Fruit fly (Drosophila melanogaster) whole organism, wandering third instar larva: ENCODE results near the gene CG13040.

ENCODE experiments used
- CG32264 ChIP-seq: fragments of 200-800 bp; sonication (Bioruptor generic); optimal IDR thresholded peaks from 2 replicates; lab custom pipeline; 2016; ENCODE audit warnings: missing biosample characterization, missing genetic modification characterization
- CG9705 ChIP-seq: fragments of 200-800 bp; sonication (Bioruptor generic); optimal IDR thresholded peaks from 2 replicates; lab custom pipeline; 2018; ENCODE audit warnings: missing biosample characterization, mild to moderate bottlenecking, missing genetic modification characterization
- Dfd ChIP-seq: fragments of >200 bp; optimal IDR thresholded peaks from 2 replicates; lab custom pipeline; 2017; ENCODE audit warnings: missing biosample characterization, missing genetic modification characterization
- GATAd ChIP-seq: sonication (Bioruptor generic); optimal IDR thresholded peaks from 2 replicates; lab custom pipeline; 2016; ENCODE audit warnings: missing biosample characterization, missing genetic modification characterization
- HLH106 ChIP-seq: fragments of 200-800 bp; optimal IDR thresholded peaks from 3 replicates; lab custom pipeline; 2019; ENCODE audit warnings: missing biosample characterization, mild to moderate bottlenecking, missing genetic modification characterization, moderate library complexity
- Hnf4 ChIP-seq: fragments of 200-800 bp; sonication (Bioruptor generic); optimal IDR thresholded peaks from 2 replicates; lab custom pipeline; 2016; ENCODE audit warnings: missing biosample characterization, mild to moderate bottlenecking, missing genetic modification characterization
- Hr78 ChIP-seq: fragments of >200 bp; optimal IDR thresholded peaks from 2 replicates; lab custom pipeline; 2017; ENCODE audit warnings: missing biosample characterization, missing genetic modification characterization
- Hr83 ChIP-seq: fragments of 200-300 bp; sonication (Bioruptor generic); optimal IDR thresholded peaks from 2 replicates; lab custom pipeline; 2016; ENCODE audit warnings: missing biosample characterization, mild to moderate bottlenecking, missing genetic modification characterization, moderate library complexity; ENCODE audit not compliant: poor library complexity, severe bottlenecking
- Jra ChIP-seq: sonication (Bioruptor generic); optimal IDR thresholded peaks from 2 replicates; lab custom pipeline; 2016; ENCODE audit warnings: missing biosample characterization, missing genetic modification characterization
- Mio ChIP-seq: sonication (Bioruptor generic); optimal IDR thresholded peaks from 2 replicates; lab custom pipeline; 2016; ENCODE audit warnings: missing biosample characterization, missing genetic modification characterization
- Myc ChIP-seq: fragments of >200 bp; optimal IDR thresholded peaks from 2 replicates; lab custom pipeline; 2017
- N ChIP-seq: fragments of >200 bp; optimal IDR thresholded peaks from 2 replicates; lab custom pipeline; 2018; ENCODE audit warnings: missing biosample characterization, missing external identifiers, missing genetic modification characterization
- OdsH ChIP-seq: fragments of 200-800 bp; sonication (Bioruptor generic); optimal IDR thresholded peaks from 2 replicates; lab custom pipeline; 2016; ENCODE audit warnings: missing biosample characterization, mild to moderate bottlenecking, missing genetic modification characterization
- Rel ChIP-seq, 2 experiments: fragments of 200-800 bp; sonication (Bioruptor generic) in 1 of 2; optimal IDR thresholded peaks; 2 replicates in 1 of 2; 3 replicates in 1 of 2; lab custom pipeline; 2016 to 2019; ENCODE audit warnings: mild to moderate bottlenecking in 2 of 2, missing biosample characterization in 2 of 2, missing genetic modification characterization in 2 of 2, moderate library complexity in 1 of 2
- Sp1 ChIP-seq: fragments of 200-800 bp; sonication (Bioruptor generic); optimal IDR thresholded peaks from 3 replicates; lab custom pipeline; 2019; ENCODE audit warnings: missing biosample characterization, mild to moderate bottlenecking, missing genetic modification characterization, moderate library complexity
- br ChIP-seq: fragments of 200-800 bp; sonication (Bioruptor generic); optimal IDR thresholded peaks from 2 replicates; lab custom pipeline; 2016; ENCODE audit warnings: missing biosample characterization, missing genetic modification characterization
- brk ChIP-seq: fragments of 200-800 bp; sonication (Bioruptor generic); optimal IDR thresholded peaks from 2 replicates; lab custom pipeline; 2016; ENCODE audit warnings: missing biosample characterization, mild to moderate bottlenecking, missing genetic modification characterization
- dl ChIP-seq, 2 experiments: fragments of 175-275, 200-275 bp in 1 of 2; fragments of 200-275 bp in 1 of 2; sonication (Bioruptor generic); optimal IDR thresholded peaks; lab custom pipeline; 2018; ENCODE audit warnings: mild to moderate bottlenecking in 2 of 2, missing biosample characterization in 2 of 2, missing genetic modification characterization in 2 of 2, moderate library complexity in 2 of 2; ENCODE audit not compliant: partially characterized antibody in 2 of 2, insufficient read depth in 1 of 2
- dmrt93B ChIP-seq: fragments of 200-800 bp; sonication (Bioruptor generic); optimal IDR thresholded peaks from 2 replicates; lab custom pipeline; 2018; ENCODE audit warnings: missing biosample characterization, mild to moderate bottlenecking, missing genetic modification characterization
- ey ChIP-seq: fragments of 200-800 bp; sonication (Bioruptor generic); optimal IDR thresholded peaks from 2 replicates; lab custom pipeline; 2016; ENCODE audit warnings: missing biosample characterization, missing genetic modification characterization
- foxo ChIP-seq, 2 experiments: fragments of 200-800 bp; sonication (Bioruptor generic); optimal IDR thresholded peaks; 2 replicates in 1 of 2; 3 replicates in 1 of 2; lab custom pipeline; 2016 to 2017; ENCODE audit warnings: missing biosample characterization in 2 of 2, missing genetic modification characterization in 2 of 2
- fru ChIP-seq: fragments of 200-800 bp; sonication (Bioruptor generic); optimal IDR thresholded peaks from 3 replicates; lab custom pipeline; 2016; ENCODE audit warnings: missing biosample characterization, mild to moderate bottlenecking, missing genetic modification characterization
- h ChIP-seq: fragments of 200-800 bp; sonication (Bioruptor generic); optimal IDR thresholded peaks from 3 replicates; lab custom pipeline; 2016; ENCODE audit warnings: missing biosample characterization, mild to moderate bottlenecking, missing genetic modification characterization
- jim ChIP-seq: fragments of 175-275, 200-325 bp; sonication (Bioruptor generic); optimal IDR thresholded peaks from 2 replicates; lab custom pipeline; 2016; ENCODE audit warnings: missing biosample characterization, mild to moderate bottlenecking, missing genetic modification characterization
- lola ChIP-seq: fragments of >200 bp; optimal IDR thresholded peaks from 2 replicates; lab custom pipeline; 2017; ENCODE audit warnings: missing biosample characterization, missing genetic modification characterization
- pan ChIP-seq: fragments of >200 bp; optimal IDR thresholded peaks from 2 replicates; lab custom pipeline; 2017
- psq ChIP-seq: fragments of 200-800 bp; sonication (Bioruptor generic); optimal IDR thresholded peaks from 3 replicates; lab custom pipeline; 2017; ENCODE audit warnings: missing biosample characterization, mild to moderate bottlenecking, missing genetic modification characterization, moderate library complexity
- rgr ChIP-seq: fragments of 200-800 bp; sonication (Bioruptor generic); optimal IDR thresholded peaks from 3 replicates; lab custom pipeline; 2016; ENCODE audit warnings: missing biosample characterization, mild to moderate bottlenecking, missing genetic modification characterization
- sage ChIP-seq: fragments of 200-800 bp; sonication (Bioruptor generic); optimal IDR thresholded peaks from 2 replicates; lab custom pipeline; 2016; ENCODE audit warnings: missing biosample characterization, mild to moderate bottlenecking, missing genetic modification characterization
- sv ChIP-seq: fragments of 200-800 bp; sonication (Bioruptor generic); optimal IDR thresholded peaks from 3 replicates; lab custom pipeline; 2016; ENCODE audit warnings: missing biosample characterization, missing genetic modification characterization
- tai ChIP-seq: sonication (Bioruptor generic); optimal IDR thresholded peaks from 2 replicates; lab custom pipeline; 2016; ENCODE audit warnings: missing biosample characterization, missing genetic modification characterization
- usp ChIP-seq: fragments of >200 bp; optimal IDR thresholded peaks from 2 replicates; lab custom pipeline; 2017; ENCODE audit warnings: missing biosample characterization, missing genetic modification characterization
- woc ChIP-seq: sonication (Bioruptor generic); optimal IDR thresholded peaks from 2 replicates; lab custom pipeline; 2016; ENCODE audit warnings: missing biosample characterization, mild to moderate bottlenecking, missing genetic modification characterization

CG13040 gene

dm6 chr3L:16364182-16364581, 37.6 kb upstream of the CG13040 start:
- TF ChIP-seq Mio (no peak), Sp1 (GFP tag; lab: Kevin White, UChicago) (peak; percentile 78), ey (GFP tag; lab: Kevin White, UChicago) (peak; percentile 69), HLH106 (tag; lab: Kevin White, UChicago) (peak; percentile 82), sv (GFP tag; lab: Kevin White, UChicago) (no peak), OdsH (GFP tag; lab: Kevin White, UChicago) (peak; percentile 81), foxo (GFP tag; optimal IDR thresholded peaks at IDR 0.05; lab: Kevin White, UChicago) (peak in 1 of 2 experiments; percentile 78), N (GFP tag; lab: Kevin White, UChicago) (no peak), brk (peak; percentile 27), h (GFP tag; lab: Kevin White, UChicago) (peak; percentile 83), Hnf4 (peak; percentile 65), fru (peak; percentile 81), Rel (GFP tag; optimal IDR thresholded peaks at IDR 0.05; lab: Kevin White, UChicago) (no peak), Rel (tag; optimal IDR thresholded peaks at IDR 0.05; lab: Kevin White, UChicago) (no peak), dmrt93B (GFP tag; lab: Kevin White, UChicago) (peak; percentile 56), jim (GFP tag; lab: Kevin White, UChicago) (no peak), Dfd (GFP tag; lab: Kevin White, UChicago) (no peak), CG32264 (peak; percentile 25), lola (no peak), rgr (peak; percentile 70), psq (GFP tag; lab: Kevin White, UChicago) (peak; percentile 66), br (GFP tag; lab: Kevin White, UChicago) (peak; percentile 73), CG9705 (GFP tag; lab: Kevin White, UChicago) (peak; percentile 39), woc (GFP tag; lab: Kevin White, UChicago) (peak; percentile 67), GATAd (no peak)

dm6 chr3L:16362119-16362653, 35.6 kb upstream of the CG13040 start, which contains the start of gene Cpr72Ea:
Gene Cpr72Ea, plus strand, starts transcription at chr3L:16362603.
- TF ChIP-seq rgr (no peak), Myc (lab: Kevin White, UChicago) (no peak), Sp1 (GFP tag; lab: Kevin White, UChicago) (no peak), dl (GFP tag; optimal IDR thresholded peaks at IDR 0.05; lab: Kevin White, UChicago; ENCODE audit: insufficient read depth in 1 of 2, partially characterized antibody in 2 of 2) (no peak), ey (GFP tag; lab: Kevin White, UChicago) (no peak), brk (no peak), psq (GFP tag; lab: Kevin White, UChicago) (no peak), Jra (no peak), Hr83 (GFP tag; lab: Kevin White, UChicago) (no peak), HLH106 (tag; lab: Kevin White, UChicago) (no peak), tai (GFP tag; lab: Kevin White, UChicago) (no peak), OdsH (GFP tag; lab: Kevin White, UChicago) (no peak), sage (GFP tag; lab: Kevin White, UChicago) (no peak), woc (GFP tag; lab: Kevin White, UChicago) (no peak), Hr78 (GFP tag; lab: Kevin White, UChicago) (no peak)

DNA sequence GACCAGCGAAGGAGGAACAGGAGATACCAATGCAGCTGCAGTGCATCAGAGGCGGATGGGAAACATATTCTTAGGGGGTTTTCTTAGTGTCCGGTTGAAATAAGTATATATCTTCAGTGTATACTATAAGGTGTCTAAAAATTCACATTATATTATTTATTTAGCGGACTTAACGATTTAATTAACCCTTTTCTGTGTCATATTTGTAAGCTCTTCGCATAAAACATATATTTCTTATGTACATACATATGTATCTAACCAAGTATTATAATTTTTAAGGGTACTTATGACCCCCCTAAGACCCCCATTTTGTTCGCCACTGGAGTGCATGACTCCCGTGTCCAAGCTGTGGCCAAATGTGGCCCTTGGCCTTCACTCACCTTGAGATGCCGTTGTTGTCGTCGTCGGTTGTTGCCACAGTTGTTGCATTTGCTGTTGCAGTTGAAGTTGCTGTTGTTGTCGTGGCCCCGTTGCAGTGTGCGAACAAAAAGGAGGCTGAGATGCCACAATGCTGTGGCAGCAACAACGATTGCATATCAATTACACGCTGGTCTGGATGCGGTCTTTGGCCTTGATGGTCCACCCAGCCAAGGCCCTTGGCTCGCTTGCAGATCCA, 34.8 kb upstream of the CG13040 start:
- TF ChIP-seq brk (no peak), jim (GFP tag; lab: Kevin White, UChicago) (no peak), psq (GFP tag; lab: Kevin White, UChicago) (peak; percentile 53), rgr (peak; percentile 56), usp (GFP tag; lab: Kevin White, UChicago) (no peak), woc (GFP tag; lab: Kevin White, UChicago) (peak; percentile 35), CG9705 (GFP tag; lab: Kevin White, UChicago) (peak; percentile 15), h (GFP tag; lab: Kevin White, UChicago) (peak; percentile 69), dmrt93B (GFP tag; lab: Kevin White, UChicago) (peak; percentile 25), pan (lab: Kevin White, UChicago) (no peak), fru (peak; percentile 73), br (GFP tag; lab: Kevin White, UChicago) (peak; percentile 51), OdsH (GFP tag; lab: Kevin White, UChicago) (peak; percentile 59), Hr83 (GFP tag; lab: Kevin White, UChicago) (no peak), HLH106 (tag; lab: Kevin White, UChicago) (peak; percentile 74), foxo (GFP tag; optimal IDR thresholded peaks at IDR 0.05; lab: Kevin White, UChicago) (peak in 1 of 2 experiments; percentile 61), ey (GFP tag; lab: Kevin White, UChicago) (peak; percentile 57), sv (GFP tag; lab: Kevin White, UChicago) (no peak), dl (GFP tag; optimal IDR thresholded peaks at IDR 0.05; lab: Kevin White, UChicago; ENCODE audit: insufficient read depth in 1 of 2, partially characterized antibody in 2 of 2) (no peak), Jra (no peak), Sp1 (GFP tag; lab: Kevin White, UChicago) (peak; percentile 78)
